Worm (Caenorhabditis elegans) whole organism, L4 larva: ENCODE data around the gene lin-15B.

Experiments
- D1046.2 ChIP-seq: fragments of 200-800 bp; sonication (Bioruptor generic); IDR thresholded peaks from 2 replicates; pipeline ENCODE4 v1.3.6; 2022; ENCODE audit warnings: missing genetic modification characterization, missing compliant biosample characterization
- F44E2.7 ChIP-seq: fragments of 200-800 bp; sonication (Bioruptor generic); IDR thresholded peaks from 2 replicates; pipeline ENCODE4 v2.1.2; 2022; ENCODE audit warnings: missing genetic modification characterization, missing compliant biosample characterization
- F49E8.2 ChIP-seq: sonication (generic microtip); optimal IDR thresholded peaks from 2 replicates; lab custom pipeline; 2016; ENCODE audit warnings: missing compliant biosample characterization, mild to moderate bottlenecking, missing genetic modification characterization, borderline replicate concordance
- T26A8.4 ChIP-seq: fragments of 200-800 bp; sonication (Bioruptor generic); IDR thresholded peaks from 2 replicates; pipeline ENCODE4 v1.3.6; 2022; ENCODE audit warnings: missing genetic modification characterization, missing compliant biosample characterization
- Y75B8A.6 ChIP-seq: fragments of 200-800 bp; sonication (Bioruptor generic); IDR thresholded peaks from 2 replicates; pipeline ENCODE4 v1.3.6; 2022; ENCODE audit warnings: missing genetic modification reagents, missing genetic modification characterization, missing compliant biosample characterization
- aly-2 ChIP-seq: sonication (generic microtip); optimal IDR thresholded peaks from 2 replicates; lab custom pipeline; 2018; ENCODE audit warnings: missing biosample characterization, missing genetic modification characterization
- ama-1 ChIP-seq: fragments of 150-350 bp; optimal IDR thresholded peaks from 2 replicates; lab custom pipeline; 2014; ENCODE audit warnings: inconsistent platforms, mixed read lengths
- ceh-28 ChIP-seq: fragments of 150-350 bp; optimal IDR thresholded peaks from 2 replicates; lab custom pipeline; 2014; ENCODE audit warnings: missing biosample characterization, missing genetic modification reagents, missing genetic modification characterization
- ceh-44 ChIP-seq: fragments of 200-800 bp; sonication (Bioruptor generic); IDR thresholded peaks from 2 replicates; pipeline ENCODE4 v1.3.6; 2022; ENCODE audit warnings: missing genetic modification reagents, missing genetic modification characterization, missing compliant biosample characterization
- ces-1 ChIP-seq: fragments of 150-350 bp; sonication (generic microtip); optimal IDR thresholded peaks from 4 replicates; lab custom pipeline; 2014; ENCODE audit warnings: missing biosample characterization, missing genetic modification reagents, missing genetic modification characterization
- cey-2 ChIP-seq: sonication (generic microtip); optimal IDR thresholded peaks from 3 replicates; lab custom pipeline; 2017; ENCODE audit warnings: missing genetic modification characterization, mild to moderate bottlenecking, missing compliant biosample characterization, antibody characterized with exemption, borderline replicate concordance; ENCODE audit not compliant: insufficient read depth
- dmd-9 ChIP-seq: fragments of 200-800 bp; sonication (Bioruptor generic); IDR thresholded peaks from 2 replicates; pipeline ENCODE4 v1.3.6; 2022; ENCODE audit warnings: missing genetic modification reagents, missing genetic modification characterization, missing compliant biosample characterization
- dpl-1 ChIP-seq: fragments of 150-350 bp; optimal IDR thresholded peaks from 2 replicates; lab custom pipeline; 2014; ENCODE audit warnings: missing biosample characterization, missing genetic modification reagents, missing genetic modification characterization
- dve-1 ChIP-seq: sonication (generic microtip); optimal IDR thresholded peaks from 2 replicates; lab custom pipeline; 2017; ENCODE audit warnings: antibody characterized with exemption, mild to moderate bottlenecking, missing genetic modification characterization, missing compliant biosample characterization; ENCODE audit not compliant: insufficient read depth
- egl-27 ChIP-seq: sonication (generic microtip); optimal IDR thresholded peaks from 3 replicates; lab custom pipeline; 2017; ENCODE audit warnings: missing biosample characterization, missing genetic modification reagents, missing genetic modification characterization
- fkh-10 ChIP-seq: fragments of 150-350 bp; optimal IDR thresholded peaks from 2 replicates; lab custom pipeline; 2014; ENCODE audit warnings: missing biosample characterization, missing genetic modification reagents, missing genetic modification characterization
- hif-1 ChIP-seq, 2 experiments: sonication (generic microtip); optimal IDR thresholded peaks; 2 replicates each; lab custom pipeline; 2016 to 2017; ENCODE audit warnings: missing compliant biosample characterization in 2 of 2, missing genetic modification characterization in 2 of 2, missing genetic modification reagents in 2 of 2, missing genotype in 2 of 2, mild to moderate bottlenecking in 1 of 2
- hlh-30 ChIP-seq: sonication (generic microtip); optimal IDR thresholded peaks from 2 replicates; lab custom pipeline; 2017; ENCODE audit warnings: antibody characterized with exemption, mild to moderate bottlenecking, missing genetic modification characterization, missing compliant biosample characterization; ENCODE audit not compliant: insufficient read depth
- jun-1 ChIP-seq: fragments of 150-350 bp; optimal IDR thresholded peaks from 2 replicates; lab custom pipeline; 2014; ENCODE audit warnings: missing biosample characterization, missing genetic modification reagents, missing genetic modification characterization
- lin-1 ChIP-seq: fragments of 200-800 bp; sonication (Bioruptor generic); IDR thresholded peaks from 2 replicates; pipeline ENCODE4 v1.3.6; 2022; ENCODE audit warnings: missing genetic modification reagents, missing genetic modification characterization, missing compliant biosample characterization
- lin-13 ChIP-seq: fragments of 150-350 bp; optimal IDR thresholded peaks from 2 replicates; lab custom pipeline; 2014; ENCODE audit warnings: missing biosample characterization, missing genetic modification reagents, missing genetic modification characterization
- lir-3 ChIP-seq: sonication (generic microtip); optimal IDR thresholded peaks from 2 replicates; lab custom pipeline; 2016; ENCODE audit warnings: mild to moderate bottlenecking, missing genetic modification characterization, missing compliant biosample characterization
- mep-1 ChIP-seq: fragments of 150-350 bp; sonication (generic microtip); optimal IDR thresholded peaks from 3 replicates; lab custom pipeline; 2014; ENCODE audit warnings: missing biosample characterization, missing genetic modification characterization
- mes-2 ChIP-seq: sonication (generic microtip); optimal IDR thresholded peaks from 2 replicates; lab custom pipeline; 2016; ENCODE audit warnings: missing genotype, mild to moderate bottlenecking, missing genetic modification characterization, missing compliant biosample characterization; ENCODE audit not compliant: poor library complexity, severe bottlenecking
- mxl-3 ChIP-seq: fragments of 200-800 bp; sonication (Bioruptor generic); optimal IDR thresholded peaks from 2 replicates; lab custom pipeline; 2018; ENCODE audit warnings: mild to moderate bottlenecking, missing genetic modification characterization, missing compliant biosample characterization
- nhr-102 ChIP-seq: sonication (generic microtip); optimal IDR thresholded peaks from 2 replicates; lab custom pipeline; 2016; ENCODE audit warnings: mild to moderate bottlenecking, missing genetic modification characterization, moderate library complexity, missing compliant biosample characterization
- nhr-111 ChIP-seq: fragments of 200-800 bp; sonication (Bioruptor generic); optimal IDR thresholded peaks from 2 replicates; lab custom pipeline; 2018; ENCODE audit warnings: mild to moderate bottlenecking, missing genetic modification characterization, missing compliant biosample characterization
- nhr-237 ChIP-seq: sonication (generic microtip); optimal IDR thresholded peaks from 2 replicates; lab custom pipeline; 2017; ENCODE audit warnings: missing biosample characterization, missing genetic modification characterization
- nhr-25 ChIP-seq: sonication (generic microtip); optimal IDR thresholded peaks from 2 replicates; lab custom pipeline; 2017; ENCODE audit warnings: missing genetic modification characterization, mild to moderate bottlenecking, missing compliant biosample characterization, antibody characterized with exemption, moderate library complexity, borderline replicate concordance; ENCODE audit not compliant: insufficient read depth
- nhr-28 ChIP-seq: fragments of 150-350 bp; optimal IDR thresholded peaks from 2 replicates; lab custom pipeline; 2014; ENCODE audit warnings: missing biosample characterization, missing genetic modification characterization
- nhr-41 ChIP-seq: fragments of 200-800 bp; sonication (Bioruptor generic); IDR thresholded peaks from 2 replicates; pipeline ENCODE4 v1.3.6; 2022; ENCODE audit warnings: missing genetic modification reagents, missing genetic modification characterization, missing compliant biosample characterization
- nhr-6 ChIP-seq: fragments of 150-350 bp; optimal IDR thresholded peaks from 2 replicates; lab custom pipeline; 2014; ENCODE audit warnings: missing biosample characterization, missing genetic modification characterization
- nhr-77 ChIP-seq: fragments of 150-350 bp; optimal IDR thresholded peaks from 2 replicates; lab custom pipeline; 2014; ENCODE audit warnings: missing biosample characterization, missing genetic modification characterization
- pha-4 ChIP-seq, 2 experiments: fragments of 150-350 bp in 1 of 2; fragments of 200-800 bp in 1 of 2; sonication (Bioruptor generic) in 1 of 2; IDR thresholded peaks in 1 of 2; optimal IDR thresholded peaks in 1 of 2; 2 replicates each; pipeline versions ENCODE4 v1.3.6 to Lab custom; 2014 to 2022; ENCODE audit warnings: missing genetic modification characterization in 2 of 2, missing genetic modification reagents in 2 of 2, missing biosample characterization in 1 of 2, missing compliant biosample characterization in 1 of 2
- saeg-2 ChIP-seq: fragments of 200-800 bp; sonication (Bioruptor generic); IDR thresholded peaks from 2 replicates; pipeline ENCODE4 v1.3.6; 2022; ENCODE audit warnings: missing genetic modification reagents, missing genetic modification characterization, missing compliant biosample characterization
- set-16 ChIP-seq: fragments of 200-800 bp; sonication (Bioruptor generic); IDR thresholded peaks from 2 replicates; pipeline ENCODE4 v1.3.6; 2022; ENCODE audit warnings: missing genetic modification reagents, missing genetic modification characterization, missing compliant biosample characterization
- skn-1 ChIP-seq: fragments of 150-350 bp; optimal IDR thresholded peaks from 2 replicates; lab custom pipeline; 2014; ENCODE audit warnings: missing biosample characterization, missing genetic modification characterization
- snpc-4 ChIP-seq: fragments of 150-350 bp; optimal IDR thresholded peaks from 2 replicates; lab custom pipeline; 2014; ENCODE audit warnings: missing biosample characterization, missing genetic modification characterization
- spr-1 ChIP-seq: sonication (generic microtip); optimal IDR thresholded peaks from 2 replicates; lab custom pipeline; 2016; ENCODE audit warnings: mild to moderate bottlenecking, missing genetic modification characterization, missing compliant biosample characterization
- spr-3 ChIP-seq: fragments of 200-800 bp; sonication (Bioruptor generic); optimal IDR thresholded peaks from 2 replicates; lab custom pipeline; 2018; ENCODE audit warnings: mild to moderate bottlenecking, missing genetic modification characterization, missing compliant biosample characterization
- tag-97 ChIP-seq: fragments of 200-800 bp; sonication (Bioruptor generic); IDR thresholded peaks from 2 replicates; pipeline ENCODE4 v1.3.6; 2022; ENCODE audit warnings: missing genetic modification characterization, missing compliant biosample characterization
- tra-1 ChIP-seq: fragments of 200-800 bp; sonication (Bioruptor generic); IDR thresholded peaks from 2 replicates; pipeline ENCODE4 v1.3.6; 2022; ENCODE audit warnings: missing genetic modification reagents, missing genetic modification characterization, missing compliant biosample characterization
- unc-62 ChIP-seq, 3 experiments: fragments of 150-350 bp in 1 of 3; sonication (generic microtip); optimal IDR thresholded peaks in 2 of 3; peaks in 1 of 3; 1 replicate in 1 of 3; 2 replicates in 2 of 3; lab custom pipeline; 2014 to 2017; ENCODE audit warnings: missing biosample characterization in 3 of 3, missing genetic modification characterization in 3 of 3, missing genetic modification reagents in 3 of 3, missing genotype in 1 of 3
- zag-1 ChIP-seq: fragments of 150-350 bp; optimal IDR thresholded peaks from 2 replicates; lab custom pipeline; 2014; ENCODE audit warnings: missing biosample characterization, missing genetic modification characterization
- zfp-2 ChIP-seq: sonication (generic microtip); optimal IDR thresholded peaks from 2 replicates; lab custom pipeline; 2016; ENCODE audit warnings: mild to moderate bottlenecking, missing genetic modification characterization, missing compliant biosample characterization
- zip-11 ChIP-seq: fragments of 200-800 bp; sonication (Bioruptor generic); IDR thresholded peaks from 2 replicates; pipeline ENCODE4 v1.3.6; 2022; ENCODE audit warnings: missing genetic modification characterization, missing compliant biosample characterization

The lin-15B gene

DNA sequence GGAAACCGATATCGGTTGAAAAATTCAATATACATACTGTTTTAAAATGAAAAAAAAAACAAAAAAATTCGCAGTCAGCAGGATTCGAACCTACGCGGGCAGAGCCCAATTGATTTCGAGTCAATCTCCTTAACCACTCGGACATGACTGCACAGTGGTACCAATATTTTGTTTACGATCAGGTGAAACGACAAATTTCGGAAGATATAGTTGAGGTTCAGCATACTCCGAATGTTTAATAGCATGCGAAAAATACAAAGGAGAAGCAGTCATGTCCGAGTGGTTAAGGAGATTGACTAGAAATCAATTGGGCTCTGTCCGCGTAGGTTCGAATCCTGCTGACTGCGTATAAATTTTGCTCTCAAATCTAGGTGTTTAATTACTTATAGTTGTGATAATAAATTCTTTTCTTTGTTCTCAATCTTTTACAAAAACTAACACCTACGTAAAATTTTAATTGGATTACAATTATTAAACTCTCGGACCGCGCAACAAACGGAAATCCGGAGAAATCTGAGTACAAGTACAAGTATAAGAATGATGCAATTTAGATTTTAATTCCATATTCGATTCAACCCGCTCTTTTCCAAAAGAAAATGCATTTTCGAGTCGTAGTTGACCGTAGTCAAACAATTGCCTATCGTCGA lies 47.5 kb downstream of the lin-15B start, which contains the start of gene Y7A5A.13 (continued):
- peak; percentile 54; the same call in 1 of the 2 replicates for TF ChIP-seq dmd-9 (GFP tag; lab: Robert Waterston, UW)
- no peak for TF ChIP-seq ceh-28
- peak; percentile 75 for TF ChIP-seq tra-1 (GFP tag; lab: Robert Waterston, UW)
- TF ChIP-seq ceh-44 (GFP tag; lab: Robert Waterston, UW) = no peak
- TF ChIP-seq nhr-102 (tag; lab: Kevin White, UChicago) = peak; percentile 61
- no peak for TF ChIP-seq zfp-2
- TF ChIP-seq nhr-111 (GFP tag; lab: Kevin White, UChicago) = peak; percentile 4
- no peak for TF ChIP-seq zag-1 (tag; lab: Kevin White, UChicago)
- peak; percentile 17 for TF ChIP-seq lir-3
- no peak for TF ChIP-seq mep-1 (tag; lab: Kevin White, UChicago)
- peak; percentile 61 for TF ChIP-seq dve-1 (tag; lab: Kevin White, UChicago)
- TF ChIP-seq ama-1 (lab: Kevin White, UChicago) = no peak
- no peak for TF ChIP-seq skn-1 (tag; lab: Kevin White, UChicago)
- no peak for TF ChIP-seq egl-27 (tag; lab: Kevin White, UChicago)

DNA sequence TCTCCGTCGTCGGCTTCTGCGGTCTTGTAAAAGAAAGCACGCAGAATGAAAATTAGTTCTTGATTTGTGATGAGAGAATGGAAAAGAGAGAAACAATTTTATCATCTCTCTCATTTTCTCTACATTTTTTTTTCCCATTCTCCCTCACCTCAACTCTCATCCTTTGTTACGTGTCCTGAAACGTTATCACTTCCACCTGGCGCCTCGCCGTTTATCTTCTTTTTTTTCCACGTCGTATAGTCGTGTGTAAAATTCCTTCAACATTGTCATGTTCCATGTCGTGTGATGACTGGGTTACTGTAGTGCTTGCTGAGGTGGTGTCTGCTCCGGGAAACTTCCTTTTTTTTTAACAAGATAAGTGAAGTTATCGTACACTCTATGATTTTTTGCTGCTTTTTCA lies 53.6 kb downstream of the lin-15B start:
- TF ChIP-seq set-16 (GFP tag; lab: Robert Waterston, UW) (no peak), D1046.2 (GFP tag; lab: Robert Waterston, UW) (no peak), tag-97 (GFP tag; lab: Robert Waterston, UW) (no peak), zfp-2 (no peak), nhr-41 (GFP tag; lab: Robert Waterston, UW) (no peak), fkh-10 (GFP tag; lab: Kevin White, UChicago) (no peak), nhr-6 (tag; lab: Kevin White, UChicago) (no peak), unc-62 (GFP tag; optimal IDR thresholded peaks at IDR 0.05 in 1 of 2; lab: Kevin White, UChicago) (peak in 1 of 2 experiments; percentile 96), unc-62 (tag; optimal IDR thresholded peaks at IDR 0.05; lab: Kevin White, UChicago) (no peak), lin-1 (peak; percentile 90), nhr-25 (tag; lab: Kevin White, UChicago) (no peak), zip-11 (GFP tag; lab: Robert Waterston, UW) (no peak), nhr-102 (tag; lab: Kevin White, UChicago) (peak; percentile 37), spr-1 (tag; lab: Kevin White, UChicago) (no peak), F44E2.7 (GFP tag; lab: Robert Waterston, UW) (no peak), mxl-3 (peak; percentile 72), nhr-28 (peak; percentile 94), Y75B8A.6 (GFP tag; lab: Robert Waterston, UW) (no peak), nhr-77 (peak; percentile 69), saeg-2 (GFP tag; lab: Robert Waterston, UW) (no peak), mep-1 (tag; lab: Kevin White, UChicago) (peak; percentile 76), F49E8.2 (tag; lab: Kevin White, UChicago) (no peak), spr-3 (no peak), nhr-237 (tag; lab: Kevin White, UChicago) (no peak), snpc-4 (tag; lab: Kevin White, UChicago) (no peak), ces-1 (GFP tag; lab: Kevin White, UChicago) (no peak), dve-1 (tag; lab: Kevin White, UChicago) (peak; percentile 94), hlh-30 (tag; lab: Kevin White, UChicago) (peak; percentile 90), dpl-1 (GFP tag; lab: Kevin White, UChicago) (no peak), lin-13 (GFP tag; lab: Kevin White, UChicago) (peak; percentile 35), cey-2 (tag; lab: Kevin White, UChicago) (no peak), aly-2 (no peak), pha-4 (GFP tag; IDR thresholded peaks at IDR 0.05; lab: Robert Waterston, UW) (peak; percentile 19; the same call in 1 of the 2 replicates), pha-4 (tag; optimal IDR thresholded peaks at IDR 0.05; lab: Kevin White, UChicago) (no peak), T26A8.4 (GFP tag; lab: Robert Waterston, UW) (peak; percentile 43), jun-1 (no peak), hif-1 (tag; optimal IDR thresholded peaks at IDR 0.05; lab: Kevin White, UChicago) (peak in 1 of 2 experiments; percentile 80), mes-2 (tag; lab: Kevin White, UChicago) (peak; percentile 42)
